Fruit fly (Drosophila melanogaster): ENCODE results near the gene eIF4EHP.

eIF4EHP gene

DNA sequence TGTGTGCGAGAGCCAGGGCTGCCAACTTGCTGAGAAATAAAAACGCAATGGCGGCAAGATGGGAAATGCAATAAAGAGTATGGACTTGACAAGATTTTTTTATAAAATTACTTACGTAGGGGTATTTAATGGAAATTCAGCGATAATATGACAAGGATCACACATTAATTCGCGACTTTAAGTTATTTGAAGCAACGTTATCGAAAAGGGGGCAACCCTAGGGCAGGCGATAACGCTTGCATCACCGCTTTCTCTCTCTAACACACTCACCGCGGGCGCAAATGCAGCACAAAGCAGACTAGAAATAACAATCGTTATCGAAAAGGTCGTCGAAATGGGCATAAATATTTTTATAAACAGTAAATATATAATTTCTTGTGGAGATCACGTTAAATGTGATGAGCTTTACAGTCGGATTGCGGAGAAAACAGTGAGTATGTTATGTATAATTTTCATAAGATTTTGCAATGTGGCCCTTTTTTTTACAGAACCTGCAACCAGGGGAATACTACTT is 60.7 kb downstream of the eIF4EHP start, which contains the start of gene Rox8 (continued):
- TF ChIP-seq fd64A (GFP tag; optimal IDR thresholded peaks at IDR 0.05) (no peak), Hsf (GFP tag; optimal IDR thresholded peaks at IDR 0.05) (peak; percentile 45), CG6254 (GFP tag; optimal IDR thresholded peaks at IDR 0.05) (peak; percentile 20), CG8478 (optimal IDR thresholded peaks at IDR 0.05) (no peak), CrebB (tag; optimal IDR thresholded peaks at IDR 0.05) (no peak), B-H2 (GFP tag; optimal IDR thresholded peaks at IDR 0.05) (peak; percentile 38), Drgx (GFP tag; IDR thresholded peaks at IDR 0.05) (no peak), Camta (GFP tag; optimal IDR thresholded peaks at IDR 0.05) (no peak), Sox100B (GFP tag; optimal IDR thresholded peaks at IDR 0.05) (no peak), Pdp1 (GFP tag; optimal IDR thresholded peaks at IDR 0.05) (peak; percentile 43 to 98), CG13296 (GFP tag; optimal IDR thresholded peaks at IDR 0.05) (peak; percentile 45), Poxn (GFP tag; IDR thresholded peaks at IDR 0.05) (no peak), Myb (GFP tag; optimal IDR thresholded peaks at IDR 0.05) (peak; percentile 21), Six4 (GFP tag; optimal IDR thresholded peaks at IDR 0.05) (no peak), onecut (GFP tag; IDR thresholded peaks at IDR 0.05) (peak; percentile 28; the same call in 1 of the 2 replicates), tx (GFP tag; optimal IDR thresholded peaks at IDR 0.05) (no peak), dysf (GFP tag; IDR thresholded peaks at IDR 0.05) (no peak), tna (GFP tag; IDR thresholded peaks at IDR 0.05; ENCODE audit: partially characterized antibody) (no peak; the same call in 1 of the 2 replicates), Max (GFP tag; optimal IDR thresholded peaks at IDR 0.05) (peak; percentile 63), bsh (GFP tag; optimal IDR thresholded peaks at IDR 0.05) (peak in 1 of 2 experiments; percentile 31), kay (GFP tag; optimal IDR thresholded peaks at IDR 0.05) (peak; percentile 26), Rx (GFP tag; IDR thresholded peaks at IDR 0.05) (no peak), cwo (GFP tag; optimal IDR thresholded peaks at IDR 0.05) (no peak), Chrac-16 (GFP tag; optimal IDR thresholded peaks at IDR 0.05) (no peak), Dfd (GFP tag; optimal IDR thresholded peaks at IDR 0.05) (no peak), twi (tag; optimal IDR thresholded peaks at IDR 0.05) (no peak), CG30020 (tag; optimal IDR thresholded peaks at IDR 0.05) (peak; percentile 70), Dad (GFP tag; optimal IDR thresholded peaks at IDR 0.05) (no peak), dati (GFP tag; IDR thresholded peaks at IDR 0.05) (no peak), CG2202 (tag; optimal IDR thresholded peaks at IDR 0.05) (no peak), Fer3 (tag; optimal IDR thresholded peaks at IDR 0.05) (peak; percentile 13), danr (GFP tag; IDR thresholded peaks at IDR 0.05) (no peak), p53 (GFP tag; optimal IDR thresholded peaks at IDR 0.05) (no peak), ind (GFP tag; optimal IDR thresholded peaks at IDR 0.05) (peak; percentile 35), MTF-1 (GFP tag; optimal IDR thresholded peaks at IDR 0.05; ENCODE audit: borderline replicate concordance) (no peak), fd3F (GFP tag; optimal IDR thresholded peaks at IDR 0.05) (no peak), CG9437 (GFP tag; optimal IDR thresholded peaks at IDR 0.05) (peak; percentile 46), bcd (GFP tag; optimal IDR thresholded peaks at IDR 0.05) (peak; percentile 36), Atf-2 (GFP tag; optimal IDR thresholded peaks at IDR 0.05) (peak; percentile 19), oc (tag; optimal IDR thresholded peaks at IDR 0.05) (no peak), HLH3B (GFP tag; IDR thresholded peaks at IDR 0.05) (no peak), HmgD (GFP tag; optimal IDR thresholded peaks at IDR 0.05) (peak; percentile 39), CG15269 (tag; optimal IDR thresholded peaks at IDR 0.05) (no peak), CG30403 (GFP tag; optimal IDR thresholded peaks at IDR 0.05) (peak; percentile 60), pita (GFP tag; optimal IDR thresholded peaks at IDR 0.05) (no peak), CG12942 (GFP tag; optimal IDR thresholded peaks at IDR 0.05) (no peak), caup (GFP tag; optimal IDR thresholded peaks at IDR 0.05; ENCODE audit: severe bottlenecking) (peak; percentile 25), gem (tag; optimal IDR thresholded peaks at IDR 0.05) (peak; percentile 60), pfk (GFP tag; optimal IDR thresholded peaks at IDR 0.05) (peak; percentile 19), chm (GFP tag; IDR thresholded peaks at IDR 0.05) (no peak), TFAM (GFP tag; optimal IDR thresholded peaks at IDR 0.05) (no peak)
